Fruit fly (Drosophila melanogaster) whole organism, embryonic: Measurements from ENCODE around the gene GluRIA.
A peak's percentile ranks its signal among the peaks of the same experiment; 100 is the strongest.

Experiments
- Awh ChIP-seq: fragments of 200-800 bp; sonication (Bioruptor generic); IDR thresholded peaks from 2 replicates; pipeline ENCODE4, ENCODE4 v1.3.6; 2022; ENCODE audit warnings: missing biosample characterization, missing genetic modification characterization
- C15 ChIP-seq: fragments of 200-800 bp; sonication (Bioruptor generic); IDR thresholded peaks from 3 replicates; pipeline ENCODE4 v1.3.6; 2022; ENCODE audit warnings: missing biosample characterization, missing genetic modification characterization
- CG11093 ChIP-seq: fragments of 200-800 bp; sonication (Bioruptor generic); IDR thresholded peaks from 3 replicates; pipeline ENCODE4 v1.3.6; 2022; ENCODE audit warnings: missing biosample characterization, missing genetic modification characterization
- CG1233 ChIP-seq: fragments of 200-800 bp; sonication (Bioruptor generic); optimal IDR thresholded peaks from 4 replicates; lab custom pipeline; 2018; ENCODE audit warnings: missing biosample characterization, mild to moderate bottlenecking, missing genetic modification characterization
- CG13123 ChIP-seq: fragments of 200-800 bp; sonication (Bioruptor generic); optimal IDR thresholded peaks from 2 replicates; lab custom pipeline; 2016; ENCODE audit warnings: missing biosample characterization, missing genetic modification characterization
- CG15269 ChIP-seq: fragments of 200-800 bp; sonication (Bioruptor generic); optimal IDR thresholded peaks from 2 replicates; lab custom pipeline; 2018; ENCODE audit warnings: missing biosample characterization, mild to moderate bottlenecking, missing genetic modification characterization, moderate library complexity
- CG16863 ChIP-seq: fragments of 200-800 bp; sonication (Bioruptor generic); optimal IDR thresholded peaks from 3 replicates; lab custom pipeline; 2016; ENCODE audit warnings: missing biosample characterization, missing genetic modification characterization
- CG17186 ChIP-seq: fragments of 200-800 bp; sonication (Bioruptor generic); optimal IDR thresholded peaks from 3 replicates; lab custom pipeline; 2017; ENCODE audit warnings: missing biosample characterization, missing genetic modification reagents, missing genetic modification characterization
- CG2199 ChIP-seq: fragments of 200-800 bp; sonication (Bioruptor generic); IDR thresholded peaks from 3 replicates; pipeline ENCODE4 v1.3.6; 2022; ENCODE audit warnings: missing biosample characterization, missing genetic modification characterization
- CG2875 ChIP-seq: fragments of 200-800 bp; sonication (Bioruptor generic); optimal IDR thresholded peaks from 2 replicates; lab custom pipeline; 2017; ENCODE audit warnings: missing biosample characterization, mild to moderate bottlenecking, missing genetic modification characterization, missing genetic modification reagents
- CG34376 ChIP-seq: fragments of 200-800 bp; sonication (Bioruptor generic); optimal IDR thresholded peaks from 2 replicates; lab custom pipeline; 2018; ENCODE audit warnings: missing biosample characterization, mild to moderate bottlenecking, missing genetic modification characterization
- CG4854 ChIP-seq: fragments of 200-800 bp; sonication (Bioruptor generic); optimal IDR thresholded peaks from 2 replicates; lab custom pipeline; 2016; ENCODE audit warnings: missing biosample characterization, missing genetic modification characterization, inconsistent platforms
- CG5180 ChIP-seq: fragments of 200-800 bp; sonication (Bioruptor generic); optimal IDR thresholded peaks from 3 replicates; lab custom pipeline; 2017; ENCODE audit warnings: missing biosample characterization, missing genetic modification characterization, mild to moderate bottlenecking, moderate library complexity, missing genetic modification reagents
- CG6689 ChIP-seq: fragments of 200-800 bp; sonication (Bioruptor generic); IDR thresholded peaks from 2 replicates; pipeline ENCODE4 v1.3.6; 2022; ENCODE audit warnings: missing biosample characterization, missing genetic modification characterization
- CG6813 ChIP-seq: fragments of 200-800 bp; sonication (Bioruptor generic); optimal IDR thresholded peaks from 2 replicates; lab custom pipeline; 2017; ENCODE audit warnings: missing biosample characterization, missing genetic modification characterization, mild to moderate bottlenecking, moderate library complexity, missing genetic modification reagents
- CG7556 ChIP-seq: fragments of 200-800 bp; sonication (Bioruptor generic); optimal IDR thresholded peaks from 2 replicates; lab custom pipeline; 2017; ENCODE audit warnings: missing biosample characterization, mild to moderate bottlenecking, missing genetic modification characterization
- CTCF ChIP-seq: fragments of 200-800 bp; sonication (Bioruptor generic); optimal IDR thresholded peaks from 2 replicates; lab custom pipeline; 2017; ENCODE audit warnings: missing biosample characterization, mild to moderate bottlenecking, missing genetic modification characterization, moderate library complexity
- Dip3 ChIP-seq: fragments of 200-800 bp; sonication (Bioruptor generic); optimal IDR thresholded peaks from 3 replicates; lab custom pipeline; 2016; ENCODE audit warnings: missing biosample characterization, missing genetic modification characterization
- Fer3 ChIP-seq: fragments of 200-800 bp; sonication (Bioruptor generic); optimal IDR thresholded peaks from 2 replicates; lab custom pipeline; 2018; ENCODE audit warnings: missing biosample characterization, mild to moderate bottlenecking, missing genetic modification characterization, moderate library complexity
- H2.0 ChIP-seq: fragments of 200-800 bp; sonication (Bioruptor generic); IDR thresholded peaks from 2 replicates; pipeline ENCODE4 v1.3.6; 2022; ENCODE audit warnings: missing biosample characterization, missing genetic modification characterization
- HLH54F ChIP-seq: fragments of 200-800 bp; sonication (Bioruptor generic); optimal IDR thresholded peaks from 3 replicates; lab custom pipeline; 2016; ENCODE audit warnings: missing biosample characterization, missing genetic modification characterization
- HLHmδ ChIP-seq: fragments of 200-800 bp; sonication (Bioruptor generic); optimal IDR thresholded peaks from 2 replicates; lab custom pipeline; 2018; ENCODE audit warnings: missing biosample characterization, mild to moderate bottlenecking, missing genetic modification characterization, moderate library complexity
- Hmr ChIP-seq: fragments of 200-800 bp; sonication (Bioruptor generic); optimal IDR thresholded peaks from 3 replicates; lab custom pipeline; 2017; ENCODE audit warnings: mild to moderate bottlenecking, missing biosample characterization, missing genetic modification reagents, missing genetic modification characterization
- Hr39 ChIP-seq: fragments of >200 bp; optimal IDR thresholded peaks from 2 replicates; lab custom pipeline; 2017
- Kr ChIP-seq: fragments of 200-800 bp; sonication (Bioruptor generic); optimal IDR thresholded peaks from 2 replicates; lab custom pipeline; 2017; ENCODE audit warnings: missing biosample characterization, mild to moderate bottlenecking, missing genetic modification characterization
- Mrtf ChIP-seq: fragments of 200-800 bp; sonication (Bioruptor generic); IDR thresholded peaks from 3 replicates; pipeline ENCODE4 v1.3.6; 2022; ENCODE audit warnings: missing biosample characterization, missing genetic modification characterization
- Ravus ChIP-seq: fragments of 200-800 bp; sonication (Bioruptor generic); IDR thresholded peaks from 2 replicates; pipeline ENCODE4 v1.3.6; 2022; ENCODE audit warnings: missing biosample characterization, missing genetic modification characterization
- Side ChIP-seq: fragments of 200-800 bp; sonication (Bioruptor generic); optimal IDR thresholded peaks from 2 replicates; lab custom pipeline; 2016; ENCODE audit warnings: missing biosample characterization, missing genetic modification characterization
- Tbp ChIP-seq: fragments of >200 bp; optimal IDR thresholded peaks from 2 replicates; lab custom pipeline; 2018; ENCODE audit warnings: missing biosample characterization, missing genetic modification characterization
- al ChIP-seq: fragments of 200-800 bp; sonication (Bioruptor generic); IDR thresholded peaks from 2 replicates; pipeline ENCODE4 v1.3.6; 2022; ENCODE audit warnings: missing biosample characterization, missing genetic modification characterization
- ase ChIP-seq: fragments of 200-800 bp; sonication (Bioruptor generic); IDR thresholded peaks from 3 replicates; pipeline ENCODE4 v1.3.6; 2022; ENCODE audit warnings: missing biosample characterization, missing genetic modification characterization
- chn ChIP-seq: fragments of 200-800 bp; sonication (Bioruptor generic); optimal IDR thresholded peaks from 2 replicates; lab custom pipeline; 2016; ENCODE audit warnings: missing biosample characterization, missing genetic modification characterization
- dmrt11E ChIP-seq: fragments of 200-800 bp; sonication (Bioruptor generic); optimal IDR thresholded peaks from 3 replicates; lab custom pipeline; 2018; ENCODE audit warnings: missing biosample characterization, mild to moderate bottlenecking, missing genetic modification characterization, moderate library complexity
- dpn ChIP-seq, 2 experiments: fragments of 200-800 bp; sonication (Bioruptor generic); optimal IDR thresholded peaks; 3 replicates each; lab custom pipeline; 2016; ENCODE audit warnings: missing biosample characterization in 2 of 2, missing genetic modification characterization in 2 of 2
- exex ChIP-seq: fragments of 200-800 bp; sonication (Bioruptor generic); optimal IDR thresholded peaks from 4 replicates; lab custom pipeline; 2018; ENCODE audit warnings: missing biosample characterization, mild to moderate bottlenecking, missing genetic modification characterization, moderate library complexity
- eyg ChIP-seq: fragments of 200-800 bp; sonication (Bioruptor generic); optimal IDR thresholded peaks from 3 replicates; lab custom pipeline; 2016; ENCODE audit warnings: missing biosample characterization, missing genetic modification characterization
- fd64A ChIP-seq: fragments of 200-800 bp; sonication (Bioruptor generic); optimal IDR thresholded peaks from 3 replicates; lab custom pipeline; 2018; ENCODE audit warnings: missing biosample characterization, mild to moderate bottlenecking, missing genetic modification characterization
- jigr1 ChIP-seq: fragments of 200-800 bp; sonication (Bioruptor generic); IDR thresholded peaks from 3 replicates; pipeline ENCODE4 v1.3.6; 2022; ENCODE audit warnings: missing biosample characterization, missing genetic modification characterization
- lmd ChIP-seq: fragments of 200-800 bp; sonication (Bioruptor generic); IDR thresholded peaks from 2 replicates; pipeline ENCODE4 v1.3.6; 2022; ENCODE audit warnings: missing biosample characterization, missing genetic modification characterization
- lola ChIP-seq, 3 experiments: fragments of >200 bp in 2 of 3; fragments of 200-800 bp in 1 of 3; sonication (Bioruptor generic) in 1 of 3; optimal IDR thresholded peaks; 2 replicates each; lab custom pipeline; 2017 to 2019; ENCODE audit warnings: missing biosample characterization in 3 of 3, missing genetic modification characterization in 3 of 3, mild to moderate bottlenecking in 1 of 3, moderate library complexity in 1 of 3
- mam ChIP-seq: fragments of 200-800 bp; sonication (Bioruptor generic); optimal IDR thresholded peaks from 3 replicates; lab custom pipeline; 2016; ENCODE audit warnings: missing biosample characterization, missing genetic modification characterization
- nom ChIP-seq: fragments of 200-800 bp; sonication (Bioruptor generic); optimal IDR thresholded peaks from 2 replicates; lab custom pipeline; 2017; ENCODE audit warnings: missing biosample characterization, missing genetic modification characterization, mild to moderate bottlenecking, moderate library complexity, missing genetic modification reagents
- oc ChIP-seq: fragments of 200-800 bp; sonication (Bioruptor generic); optimal IDR thresholded peaks from 2 replicates; lab custom pipeline; 2018; ENCODE audit warnings: missing biosample characterization, mild to moderate bottlenecking, missing genetic modification characterization, moderate library complexity
- otp ChIP-seq: fragments of 200-800 bp; sonication (Bioruptor generic); IDR thresholded peaks from 3 replicates; pipeline ENCODE4, ENCODE4 v1.3.6; 2022; ENCODE audit warnings: missing biosample characterization, missing genetic modification characterization
- sc ChIP-seq, 3 experiments: fragments of >200 bp in 2 of 3; fragments of 200-800 bp in 1 of 3; sonication (Bioruptor generic) in 1 of 3; optimal IDR thresholded peaks; 2 replicates in 2 of 3; 3 replicates in 1 of 3; lab custom pipeline; 2017; ENCODE audit warnings: mild to moderate bottlenecking in 1 of 3, missing biosample characterization in 1 of 3, missing genetic modification characterization in 1 of 3, missing genetic modification reagents in 1 of 3
- slbo ChIP-seq: fragments of 200-800 bp; sonication (Bioruptor generic); IDR thresholded peaks from 2 replicates; pipeline ENCODE4 v1.3.6; 2022; ENCODE audit warnings: missing biosample characterization, missing genetic modification characterization
- so ChIP-seq: fragments of 200-800 bp; sonication (Bioruptor generic); IDR thresholded peaks from 3 replicates; pipeline ENCODE4 v1.3.6; 2022; ENCODE audit warnings: missing biosample characterization, missing genetic modification characterization
- unc-4 ChIP-seq: fragments of 200-800 bp; sonication (Bioruptor generic); IDR thresholded peaks from 2 replicates; pipeline ENCODE4 v1.3.6; 2022; ENCODE audit warnings: missing biosample characterization, missing genetic modification characterization; ENCODE audit not compliant: partially characterized antibody
- unpg ChIP-seq: fragments of 200-800 bp; sonication (Bioruptor generic); optimal IDR thresholded peaks from 3 replicates; lab custom pipeline; 2018; ENCODE audit warnings: missing biosample characterization, mild to moderate bottlenecking, missing genetic modification characterization, moderate library complexity
- vnd ChIP-seq: fragments of 200-800 bp; sonication (Bioruptor generic); IDR thresholded peaks from 3 replicates; pipeline ENCODE4 v1.3.6; 2022; ENCODE audit warnings: missing biosample characterization, missing genetic modification characterization; ENCODE audit not compliant: partially characterized antibody
- wek ChIP-seq: fragments of 200-800 bp; sonication (Bioruptor generic); optimal IDR thresholded peaks from 3 replicates; lab custom pipeline; 2018; ENCODE audit warnings: missing biosample characterization, mild to moderate bottlenecking, missing genetic modification characterization, moderate library complexity
- yki ChIP-seq: fragments of >200 bp; optimal IDR thresholded peaks from 3 replicates; lab custom pipeline; 2018

Gene GluRIA

DNA sequence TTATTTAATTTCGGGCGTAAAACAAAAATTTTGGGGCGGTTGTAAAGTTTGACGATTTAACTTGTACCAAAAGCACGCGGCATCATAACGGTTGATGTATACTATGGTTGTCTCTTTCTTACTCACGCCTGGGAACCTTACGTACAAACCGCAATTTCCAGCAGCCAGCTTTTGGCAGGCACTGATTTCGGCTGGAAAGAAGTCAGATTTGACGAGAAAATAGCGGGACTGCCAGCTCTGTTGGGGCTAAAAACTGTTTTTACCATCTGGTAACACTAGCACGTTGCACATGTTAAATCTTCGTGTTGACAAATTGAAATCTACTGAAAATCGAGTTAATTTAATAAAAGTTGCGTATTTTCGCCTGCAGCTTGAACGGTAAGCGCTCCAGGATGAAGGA lies 17.9 kb upstream of the GluRIA start, which contains the start of gene zpg (continued):
- TF ChIP-seq otp (no peak), HLHmδ (no peak), chn (peak; percentile 10), mam (peak; percentile 35), C15 (no peak), nom (GFP tag; lab: Kevin White, UChicago) (no peak), CG6813 (GFP tag; lab: Kevin White, UChicago) (no peak), CG1233 (GFP tag; lab: Kevin White, UChicago) (no peak), Ravus (GFP tag; lab: Robert Waterston, UW) (no peak), sc (optimal IDR thresholded peaks at IDR 0.05; lab: Kevin White, UChicago) (no peak), sc (GFP tag; optimal IDR thresholded peaks at IDR 0.05; lab: Kevin White, UChicago) (no peak), CG16863 (no peak), CG7556 (GFP tag; lab: Kevin White, UChicago) (no peak), unpg (GFP tag; lab: Kevin White, UChicago) (no peak), oc (tag; lab: Kevin White, UChicago) (no peak), Fer3 (tag; lab: Kevin White, UChicago) (no peak), HLH54F (GFP tag; lab: Kevin White, UChicago) (no peak), CG2875 (GFP tag; lab: Kevin White, UChicago) (no peak), CG15269 (no peak), CG6689 (GFP tag; lab: Robert Waterston, UW) (no peak), unc-4 (GFP tag; lab: Robert Waterston, UW) (peak; percentile 34; the same call in 1 of the 2 replicates), Awh (GFP tag; lab: Robert Waterston, UW) (no peak), CTCF (GFP tag; lab: Kevin White, UChicago) (no peak), slbo (GFP tag; lab: Robert Waterston, UW) (no peak; the same call in 1 of the 2 replicates), yki (no peak), dmrt11E (no peak), exex (tag; lab: Kevin White, UChicago) (no peak), Kr (GFP tag; lab: Kevin White, UChicago) (no peak), CG2199 (no peak), lola (GFP tag; optimal IDR thresholded peaks at IDR 0.05; lab: Kevin White, UChicago) (no peak)
- TF ChIP-seq, all 482 proteins: peak for 98

DNA sequence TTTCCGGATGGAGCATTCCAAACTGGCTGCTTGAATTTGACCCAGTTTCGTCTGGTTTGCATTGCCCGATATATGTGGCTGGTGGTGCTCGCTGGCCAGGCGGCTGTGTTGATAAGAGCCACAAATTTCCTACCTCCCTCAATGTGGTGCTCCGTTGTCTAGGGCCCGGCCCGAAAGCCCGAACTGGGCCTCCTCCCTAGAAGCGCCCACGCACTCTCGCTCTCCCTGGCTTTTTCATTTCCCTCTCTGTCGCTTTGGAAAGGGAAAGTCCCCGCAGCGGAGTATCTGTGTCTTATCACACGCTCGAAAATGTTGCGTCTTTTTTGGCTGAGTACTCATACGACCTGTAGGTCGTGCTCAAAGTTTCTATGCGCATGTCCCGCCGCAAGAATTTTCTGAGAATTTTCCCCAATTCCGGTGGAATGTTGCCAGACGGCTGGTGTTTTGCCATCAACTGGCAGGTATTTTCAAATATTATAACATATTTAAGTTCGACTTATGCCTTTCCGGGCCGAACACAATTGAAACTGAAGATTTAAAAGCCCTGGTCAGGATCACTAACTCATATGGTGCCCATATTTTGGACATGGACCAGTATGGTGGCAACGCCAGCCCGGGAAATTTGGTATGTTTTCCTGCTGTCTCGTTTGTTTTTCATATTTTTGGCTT lies 14.8 kb upstream of the GluRIA start, which contains the start of gene axed:
axed (plus strand) TSS at position 442 of the 669 bp plus-strand sequence.
- 0 out of 2 replicates have a peak, but pooled peaks have one; percentile 23 for TF ChIP-seq H2.0 (GFP tag; lab: Robert Waterston, UW)
- TF ChIP-seq eyg = no peak
- no peak for TF ChIP-seq Hr39 (lab: Kevin White, UChicago)
- no peak for TF ChIP-seq CG13123 (GFP tag; lab: Kevin White, UChicago)
- TF ChIP-seq al (GFP tag; lab: Robert Waterston, UW) = peak; percentile 17; the same call in 1 of the 2 replicates
- TF ChIP-seq exex (tag; lab: Kevin White, UChicago) = no peak
- peak; percentile 18 for TF ChIP-seq CG34376 (GFP tag; lab: Kevin White, UChicago)
- TF ChIP-seq Hmr = peak; percentile 67
- TF ChIP-seq fd64A (GFP tag; lab: Kevin White, UChicago) = no peak
- TF ChIP-seq so (GFP tag; lab: Robert Waterston, UW) = no peak
- no peak for TF ChIP-seq Tbp (GFP tag; lab: Kevin White, UChicago)
- peak; percentile 47 for TF ChIP-seq Dip3
- peak; percentile 35 for TF ChIP-seq lmd (GFP tag; lab: Robert Waterston, UW)
- no peak for TF ChIP-seq Mrtf (GFP tag; lab: Robert Waterston, UW)
- TF ChIP-seq wek (GFP tag; lab: Kevin White, UChicago) = no peak
- no peak for TF ChIP-seq Side
- no peak for TF ChIP-seq CG17186 (GFP tag; lab: Kevin White, UChicago)
- TF ChIP-seq CG5180 = peak; percentile 54
- TF ChIP-seq dpn (GFP tag; optimal IDR thresholded peaks at IDR 0.05; lab: Kevin White, UChicago) = no peak
- no peak for TF ChIP-seq CG11093 (GFP tag; lab: Robert Waterston, UW)
- no peak for TF ChIP-seq ase (GFP tag; lab: Robert Waterston, UW)
- TF ChIP-seq CG4854 (GFP tag; lab: Kevin White, UChicago) = peak; percentile 10
- TF ChIP-seq vnd = no peak
- TF ChIP-seq jigr1 (GFP tag; lab: Robert Waterston, UW) = no peak
